Fruit fly (Drosophila melanogaster) whole organism, adult: ENCODE results near the gene BTBD9.
A peak's percentile ranks its signal among the peaks of the same experiment; 100 is the strongest.

Experiments used
- CG11617 ChIP-seq: fragments of 200-800 bp; sonication (Bioruptor generic); optimal IDR thresholded peaks from 2 replicates; lab custom pipeline; 2017; ENCODE audit warnings: mild to moderate bottlenecking, missing biosample characterization, missing genetic modification reagents, missing genetic modification characterization
- CG12768 ChIP-seq: fragments of 200-800 bp; sonication (Bioruptor generic); optimal IDR thresholded peaks from 2 replicates; lab custom pipeline; 2017; ENCODE audit warnings: missing biosample characterization, missing genetic modification characterization, mild to moderate bottlenecking, moderate library complexity, missing genetic modification reagents
- CG14711 ChIP-seq: fragments of 200-800 bp; sonication (Bioruptor generic); optimal IDR thresholded peaks from 2 replicates; lab custom pipeline; 2018; ENCODE audit warnings: missing biosample characterization, mild to moderate bottlenecking, missing genetic modification characterization, moderate library complexity
- CG1620 ChIP-seq: fragments of 200-800 bp; sonication (Bioruptor generic); optimal IDR thresholded peaks from 2 replicates; lab custom pipeline; 2016; ENCODE audit warnings: missing biosample characterization, missing genetic modification characterization
- CG33017 ChIP-seq: fragments of 200-800 bp; sonication (Bioruptor generic); optimal IDR thresholded peaks from 2 replicates; lab custom pipeline; 2018; ENCODE audit warnings: missing biosample characterization, mild to moderate bottlenecking, missing genetic modification characterization, moderate library complexity
- CG5204 ChIP-seq: fragments of 200-800 bp; sonication (Bioruptor generic); optimal IDR thresholded peaks from 2 replicates; lab custom pipeline; 2016; ENCODE audit warnings: missing biosample characterization, missing genetic modification characterization
- CG7045 ChIP-seq: fragments of 200-800 bp; sonication (Bioruptor generic); optimal IDR thresholded peaks from 2 replicates; lab custom pipeline; 2017; ENCODE audit warnings: missing biosample characterization, mild to moderate bottlenecking, missing genetic modification characterization
- CG7101 ChIP-seq: fragments of 200-800 bp; sonication (Bioruptor generic); optimal IDR thresholded peaks from 2 replicates; lab custom pipeline; 2018; ENCODE audit warnings: missing biosample characterization, mild to moderate bottlenecking, missing genetic modification characterization, moderate library complexity
- Clk ChIP-seq: fragments of 200-800 bp; sonication (Bioruptor generic); optimal IDR thresholded peaks from 2 replicates; lab custom pipeline; 2017; ENCODE audit warnings: missing biosample characterization, missing genetic modification characterization
- Crg-1 ChIP-seq: fragments of 200-800 bp; sonication (Bioruptor generic); optimal IDR thresholded peaks from 2 replicates; lab custom pipeline; 2016; ENCODE audit warnings: missing biosample characterization, missing genetic modification characterization
- Hr96 ChIP-seq: fragments of 200-800 bp; sonication (Bioruptor generic); optimal IDR thresholded peaks from 2 replicates; lab custom pipeline; 2016; ENCODE audit warnings: missing biosample characterization, missing genetic modification characterization
- Mnt ChIP-seq: fragments of 200-800 bp; sonication (Bioruptor generic); optimal IDR thresholded peaks from 2 replicates; lab custom pipeline; 2016; ENCODE audit warnings: missing biosample characterization, mild to moderate bottlenecking, missing genetic modification characterization
- bab1 ChIP-seq: fragments of 200-800 bp; sonication (Bioruptor generic); optimal IDR thresholded peaks from 3 replicates; lab custom pipeline; 2019; ENCODE audit warnings: missing biosample characterization, mild to moderate bottlenecking, missing genetic modification characterization, moderate library complexity
- cic ChIP-seq: fragments of 200-800 bp; sonication (Bioruptor generic); optimal IDR thresholded peaks from 2 replicates; lab custom pipeline; 2017; ENCODE audit warnings: missing biosample characterization, mild to moderate bottlenecking, missing genetic modification characterization, moderate library complexity
- cnc ChIP-seq, 2 experiments: fragments of >200 bp; optimal IDR thresholded peaks; 2 replicates each; lab custom pipeline; 2017
- kay ChIP-seq: fragments of 200-800 bp; sonication (Bioruptor generic); peaks from one replicate; lab custom pipeline; 2016; ENCODE audit warnings: missing biosample characterization, missing genetic modification characterization, borderline replicate concordance
- ovo ChIP-seq: fragments of 200-800 bp; sonication (Bioruptor generic); optimal IDR thresholded peaks from 2 replicates; lab custom pipeline; 2016; ENCODE audit warnings: missing biosample characterization, missing genetic modification characterization
- pad ChIP-seq: fragments of 200-800 bp; sonication (Bioruptor generic); optimal IDR thresholded peaks from 3 replicates; lab custom pipeline; 2017; ENCODE audit warnings: missing biosample characterization, missing genetic modification characterization, mild to moderate bottlenecking, moderate library complexity, missing genetic modification reagents
- tj ChIP-seq: fragments of 200-800 bp; sonication (Bioruptor generic); optimal IDR thresholded peaks from 3 replicates; lab custom pipeline; 2017; ENCODE audit warnings: missing biosample characterization, mild to moderate bottlenecking, missing genetic modification characterization, moderate library complexity
- toe ChIP-seq: fragments of 200-800 bp; sonication (Bioruptor generic); optimal IDR thresholded peaks from 2 replicates; lab custom pipeline; 2016; ENCODE audit warnings: missing biosample characterization, missing genetic modification characterization

The BTBD9 gene

DNA sequence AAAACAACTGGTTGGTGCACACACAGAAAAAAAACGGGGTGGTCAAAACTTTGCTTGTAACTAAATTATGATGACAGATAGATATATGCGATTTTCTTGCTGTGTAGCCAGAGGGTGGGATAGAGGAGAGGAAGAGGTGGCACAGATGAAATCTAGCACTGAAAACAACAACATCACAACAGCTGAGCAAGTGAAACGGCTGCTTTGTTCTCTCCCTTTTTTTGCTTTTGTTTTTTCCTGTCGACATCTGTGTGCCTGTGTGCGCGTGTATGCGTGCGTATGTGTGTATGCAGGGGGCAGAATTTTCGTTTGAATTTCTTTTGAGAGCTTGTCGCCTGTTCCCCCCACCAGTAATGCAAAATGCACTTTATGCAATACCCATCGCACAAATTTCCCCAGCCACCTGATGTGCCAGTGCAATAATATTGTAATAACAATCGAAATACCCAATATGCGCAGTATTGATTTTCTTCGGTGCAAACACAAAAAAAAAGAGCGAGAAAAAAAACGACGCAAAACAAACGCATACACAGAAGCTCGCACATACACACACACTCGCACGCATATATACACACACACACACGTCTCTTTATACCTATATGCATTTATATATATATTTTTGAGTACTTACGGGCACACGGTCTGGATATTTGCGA is 859 bp upstream of the BTBD9 start:
- TF ChIP-seq cic (GFP tag; lab: Kevin White, UChicago) (peak; percentile 18), CG12768 (GFP tag; lab: Kevin White, UChicago) (peak; percentile 48), CG33017 (tag; lab: Kevin White, UChicago) (no peak), CG1620 (no peak), bab1 (GFP tag; lab: Kevin White, UChicago) (peak; percentile 60), pad (GFP tag; lab: Kevin White, UChicago) (peak; percentile 63), Clk (GFP tag; lab: Kevin White, UChicago) (no peak), Crg-1 (GFP tag; lab: Kevin White, UChicago) (no peak), cnc (optimal IDR thresholded peaks at IDR 0.05; lab: Kevin White, UChicago) (no peak), ovo (GFP tag; lab: Kevin White, UChicago) (peak; percentile 75), CG11617 (GFP tag; lab: Kevin White, UChicago) (peak; percentile 58), tj (GFP tag; lab: Kevin White, UChicago) (peak; percentile 39), CG5204 (peak; percentile 58), CG14711 (tag; lab: Kevin White, UChicago) (peak; percentile 70), CG7045 (GFP tag; lab: Kevin White, UChicago) (peak; percentile 42), CG7101 (peak; percentile 56), Mnt (GFP tag; lab: Kevin White, UChicago) (peak; percentile 36), kay (GFP tag; lab: Kevin White, UChicago) (peak; percentile 91), Hr96 (GFP tag; lab: Kevin White, UChicago) (peak; percentile 82), toe (GFP tag; lab: Kevin White, UChicago) (peak; percentile 24)

DNA sequence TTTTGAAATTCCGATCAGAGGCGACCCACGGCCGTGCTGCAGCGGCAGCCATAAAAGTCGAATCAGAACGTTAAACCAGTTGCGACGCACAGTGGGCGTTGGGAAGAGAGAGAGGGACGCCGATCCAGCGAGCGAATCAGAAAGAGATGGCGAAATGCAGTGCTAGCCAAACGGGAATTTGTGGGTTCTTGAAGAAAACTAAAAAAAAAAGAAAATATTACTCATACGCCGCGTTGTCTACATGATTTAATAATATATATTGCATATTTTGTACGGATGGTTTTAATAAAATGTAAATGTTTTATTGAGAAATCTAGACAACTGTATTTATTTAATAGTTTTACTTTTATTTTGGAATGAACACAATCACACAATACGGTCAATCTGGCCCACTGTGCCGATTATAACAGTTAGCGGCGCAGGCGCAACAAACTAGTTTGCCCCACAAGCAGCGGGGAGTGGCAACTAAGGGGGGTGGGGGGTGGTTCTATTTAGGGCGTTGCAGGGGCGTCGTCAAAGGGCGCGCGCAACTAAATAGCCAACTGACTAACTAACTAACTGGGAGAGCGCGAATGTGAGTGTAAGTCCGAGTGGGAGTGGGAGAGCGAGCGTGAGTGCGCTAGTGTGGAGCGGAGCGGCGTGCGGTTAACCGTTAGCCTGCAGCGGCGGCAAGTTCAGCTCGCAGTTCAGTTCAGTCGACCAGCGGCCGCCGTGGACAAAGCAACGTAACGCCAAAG is 3.7 kb downstream of the BTBD9 start, which contains the start of gene CG15211:
TSS of gene CG15211 (plus strand) at position 686 of the 737 bp plus-strand sequence.
- TF ChIP-seq Crg-1 (GFP tag; lab: Kevin White, UChicago) (no peak), CG12768 (GFP tag; lab: Kevin White, UChicago) (no peak), CG14711 (tag; lab: Kevin White, UChicago) (no peak), CG7045 (GFP tag; lab: Kevin White, UChicago) (peak; percentile 11), Clk (GFP tag; lab: Kevin White, UChicago) (no peak), cic (GFP tag; lab: Kevin White, UChicago) (no peak), CG7101 (no peak), CG1620 (no peak), pad (GFP tag; lab: Kevin White, UChicago) (no peak), Mnt (GFP tag; lab: Kevin White, UChicago) (peak; percentile 16), CG33017 (tag; lab: Kevin White, UChicago) (no peak), toe (GFP tag; lab: Kevin White, UChicago) (no peak), CG5204 (no peak), CG11617 (GFP tag; lab: Kevin White, UChicago) (no peak), cnc (optimal IDR thresholded peaks at IDR 0.05; lab: Kevin White, UChicago) (no peak), tj (GFP tag; lab: Kevin White, UChicago) (no peak), kay (GFP tag; lab: Kevin White, UChicago) (no peak), ovo (GFP tag; lab: Kevin White, UChicago) (peak; percentile 85), bab1 (GFP tag; lab: Kevin White, UChicago) (no peak), Hr96 (GFP tag; lab: Kevin White, UChicago) (no peak)

DNA sequence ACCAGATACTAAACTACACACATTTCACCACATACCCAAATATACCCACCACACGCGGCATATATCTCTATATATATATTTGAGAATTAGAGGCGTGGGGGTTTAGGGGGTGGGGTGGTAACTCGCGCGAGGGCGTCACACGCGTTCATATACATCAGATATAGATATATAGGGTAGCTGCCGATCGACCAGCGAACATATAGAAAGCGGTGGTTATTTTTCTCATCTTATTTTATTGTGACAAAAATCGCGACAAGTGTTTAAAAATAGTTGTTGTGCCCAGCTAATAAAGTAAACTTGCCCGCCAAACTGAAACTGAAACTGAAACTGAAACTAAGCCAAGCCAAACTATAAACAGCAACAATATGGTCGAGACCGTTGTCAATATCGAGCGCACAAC is 4.3 kb downstream of the BTBD9 start:
- TF ChIP-seq toe (GFP tag; lab: Kevin White, UChicago) (no peak), Clk (GFP tag; lab: Kevin White, UChicago) (no peak), CG33017 (tag; lab: Kevin White, UChicago) (no peak), CG7045 (GFP tag; lab: Kevin White, UChicago) (no peak), Hr96 (GFP tag; lab: Kevin White, UChicago) (no peak), CG1620 (no peak), cnc (optimal IDR thresholded peaks at IDR 0.05; lab: Kevin White, UChicago) (no peak), CG7101 (no peak)

DNA sequence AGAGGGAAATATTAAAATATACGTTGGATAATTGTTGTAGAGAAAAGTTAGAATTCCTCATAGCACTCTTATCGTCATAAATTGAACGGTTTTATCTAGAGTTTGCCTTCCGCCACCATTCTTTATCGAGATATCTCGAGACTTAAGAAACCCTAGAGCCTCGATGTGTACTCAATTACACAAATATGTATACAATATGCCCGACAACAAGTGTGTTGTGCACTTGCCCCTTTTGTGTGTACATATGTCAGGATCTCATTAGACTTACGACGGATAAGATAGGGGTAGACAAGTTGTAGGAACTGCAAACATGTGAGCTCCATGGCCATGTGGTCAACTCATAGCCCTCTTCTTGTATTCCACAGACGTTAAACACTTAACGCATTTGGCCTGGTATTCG is 5.2 kb downstream of the BTBD9 start:
- TF ChIP-seq CG7101 (no peak), Crg-1 (GFP tag; lab: Kevin White, UChicago) (no peak), CG1620 (no peak), cic (GFP tag; lab: Kevin White, UChicago) (no peak), CG14711 (tag; lab: Kevin White, UChicago) (no peak), cnc (optimal IDR thresholded peaks at IDR 0.05; lab: Kevin White, UChicago) (no peak), bab1 (GFP tag; lab: Kevin White, UChicago) (no peak), CG11617 (GFP tag; lab: Kevin White, UChicago) (no peak), ovo (GFP tag; lab: Kevin White, UChicago) (no peak), Clk (GFP tag; lab: Kevin White, UChicago) (no peak), Mnt (GFP tag; lab: Kevin White, UChicago) (no peak), pad (GFP tag; lab: Kevin White, UChicago) (no peak), CG7045 (GFP tag; lab: Kevin White, UChicago) (no peak), CG12768 (GFP tag; lab: Kevin White, UChicago) (no peak)
